Worm (Caenorhabditis elegans) whole organism, young adult: ENCODE data around the gene F45E6.1.

Experiments used
- B0336.3 ChIP-seq: fragments of 200-800 bp; sonication (Bioruptor generic); IDR thresholded peaks from 2 replicates; pipeline ENCODE4 v1.3.6; 2022; ENCODE audit warnings: missing genetic modification characterization, missing compliant biosample characterization
- F33H1.4 ChIP-seq: fragments of 200-800 bp; sonication (Bioruptor generic); IDR thresholded peaks from 2 replicates; pipeline ENCODE4 v1.3.6; 2022; ENCODE audit warnings: missing genetic modification reagents, missing genetic modification characterization, missing compliant biosample characterization
- F37B4.10 ChIP-seq: fragments of 200-800 bp; sonication (Bioruptor generic); IDR thresholded peaks from 2 replicates; pipeline ENCODE4 v1.3.6; 2022; ENCODE audit warnings: missing genetic modification characterization, missing compliant biosample characterization
- F52B5.7 ChIP-seq: sonication (generic microtip); optimal IDR thresholded peaks from 2 replicates; lab custom pipeline; 2016; ENCODE audit warnings: mild to moderate bottlenecking, missing genetic modification characterization, missing compliant biosample characterization
- F55B11.4 ChIP-seq: sonication (generic microtip); optimal IDR thresholded peaks from 2 replicates; lab custom pipeline; 2016; ENCODE audit warnings: missing compliant biosample characterization, missing genetic modification characterization, borderline replicate concordance; ENCODE audit not compliant: insufficient read depth
- K11D2.4 ChIP-seq: fragments of 200-800 bp; sonication (Bioruptor generic); IDR thresholded peaks from 2 replicates; pipeline ENCODE4 v1.3.6; 2022; ENCODE audit warnings: missing genetic modification reagents, missing genetic modification characterization, missing compliant biosample characterization
- ZK185.1 ChIP-seq: sonication (generic microtip); optimal IDR thresholded peaks from 2 replicates; lab custom pipeline; 2016; ENCODE audit warnings: mild to moderate bottlenecking, missing genetic modification characterization, missing compliant biosample characterization; ENCODE audit not compliant: poor library complexity, severe bottlenecking
- aptf-2 ChIP-seq: fragments of 200-800 bp; sonication (Bioruptor generic); conservative IDR thresholded peaks from 2 replicates; pipeline ENCODE4 v1.3.6; 2022; ENCODE audit warnings: missing genetic modification reagents, missing genetic modification characterization, missing compliant biosample characterization
- attf-3 ChIP-seq: fragments of 200-800 bp; sonication (Bioruptor generic); conservative IDR thresholded peaks from 2 replicates; pipeline ENCODE4 v1.3.6; 2022; ENCODE audit warnings: missing genetic modification reagents, missing genetic modification characterization, missing compliant biosample characterization
- attf-5 ChIP-seq: fragments of 200-800 bp; sonication (Bioruptor generic); optimal IDR thresholded peaks from 2 replicates; lab custom pipeline; 2018; ENCODE audit warnings: mild to moderate bottlenecking, missing genetic modification characterization, missing compliant biosample characterization
- cebp-1 ChIP-seq, 2 experiments: fragments of 200-800 bp in 1 of 2; sonication (Bioruptor generic) in 1 of 2; sonication (generic microtip) in 1 of 2; IDR thresholded peaks in 1 of 2; optimal IDR thresholded peaks in 1 of 2; 2 replicates each; pipeline versions ENCODE4 v1.3.6 to Lab custom; 2017 to 2022; ENCODE audit warnings: missing compliant biosample characterization in 2 of 2, missing genetic modification characterization in 2 of 2, mild to moderate bottlenecking in 1 of 2, missing genetic modification reagents in 1 of 2, moderate library complexity in 1 of 2
- cebp-2 ChIP-seq: fragments of 200-800 bp; sonication (Bioruptor generic); IDR thresholded peaks from 2 replicates; pipeline ENCODE4 v1.3.6; 2022; ENCODE audit warnings: missing genetic modification characterization, missing compliant biosample characterization
- ceh-91 ChIP-seq: fragments of 200-800 bp; sonication (Bioruptor generic); IDR thresholded peaks from 2 replicates; pipeline ENCODE4 v1.3.6; 2022; ENCODE audit warnings: missing genetic modification reagents, missing genetic modification characterization, missing compliant biosample characterization
- chd-7 ChIP-seq: sonication (generic microtip); optimal IDR thresholded peaks from 2 replicates; lab custom pipeline; 2016; ENCODE audit warnings: mild to moderate bottlenecking, missing genetic modification characterization, moderate library complexity, missing compliant biosample characterization
- die-1 ChIP-seq: sonication (generic microtip); optimal IDR thresholded peaks from 2 replicates; lab custom pipeline; 2016; ENCODE audit warnings: missing genotype, mild to moderate bottlenecking, missing genetic modification characterization, missing compliant biosample characterization
- egl-44 ChIP-seq: fragments of 200-800 bp; sonication (Bioruptor generic); IDR thresholded peaks from 2 replicates; pipeline ENCODE4 v1.3.6; 2022; ENCODE audit warnings: missing genetic modification reagents, missing genetic modification characterization, missing compliant biosample characterization
- ekl-4 ChIP-seq: fragments of 200-800 bp; sonication (Bioruptor generic); IDR thresholded peaks from 2 replicates; pipeline ENCODE4 v1.3.6; 2022; ENCODE audit warnings: missing genetic modification reagents, missing genetic modification characterization, missing compliant biosample characterization
- hlh-12 ChIP-seq: sonication (generic microtip); optimal IDR thresholded peaks from 2 replicates; lab custom pipeline; 2016; ENCODE audit warnings: missing genetic modification characterization, missing compliant biosample characterization
- hlh-26 ChIP-seq: fragments of 200-800 bp; sonication (Bioruptor generic); conservative IDR thresholded peaks from 2 replicates; pipeline ENCODE4 v1.3.6; 2022; ENCODE audit warnings: missing genetic modification reagents, missing genetic modification characterization, missing compliant biosample characterization
- hmg-20 ChIP-seq: fragments of 200-800 bp; sonication (Bioruptor generic); IDR thresholded peaks from 2 replicates; pipeline ENCODE4 v1.3.6; 2022; ENCODE audit warnings: missing genetic modification reagents, missing genetic modification characterization, missing compliant biosample characterization
- hrde-1 ChIP-seq: sonication (generic microtip); optimal IDR thresholded peaks from 2 replicates; lab custom pipeline; 2016; ENCODE audit warnings: missing genetic modification characterization, mild to moderate bottlenecking, missing compliant biosample characterization, moderate library complexity, missing genotype, missing genetic modification reagents, borderline replicate concordance
- lin-40 ChIP-seq: sonication (generic microtip); optimal IDR thresholded peaks from 2 replicates; lab custom pipeline; 2016; ENCODE audit warnings: missing genetic modification characterization, mild to moderate bottlenecking, missing compliant biosample characterization, missing genotype, missing genetic modification reagents
- madf-10 ChIP-seq: sonication (generic microtip); optimal IDR thresholded peaks from 2 replicates; lab custom pipeline; 2016; ENCODE audit warnings: mild to moderate bottlenecking, missing genetic modification characterization, missing compliant biosample characterization
- madf-8 ChIP-seq: fragments of 200-800 bp; sonication (Bioruptor generic); conservative IDR thresholded peaks from 2 replicates; pipeline ENCODE4 v1.3.6; 2022; ENCODE audit warnings: missing genetic modification reagents, missing genetic modification characterization, missing compliant biosample characterization
- mes-4 ChIP-seq: sonication (generic microtip); optimal IDR thresholded peaks from 2 replicates; lab custom pipeline; 2016; ENCODE audit warnings: missing genotype, missing genetic modification characterization, missing compliant biosample characterization
- nhr-80 ChIP-seq: sonication (generic microtip); optimal IDR thresholded peaks from 2 replicates; lab custom pipeline; 2016; ENCODE audit warnings: missing genetic modification characterization, missing compliant biosample characterization
- pha-4 ChIP-seq: fragments of 150-350 bp; sonication (generic microtip); optimal IDR thresholded peaks from 2 replicates; lab custom pipeline; 2014; ENCODE audit warnings: missing biosample characterization, missing genetic modification reagents, missing genetic modification characterization
- snpc-1.3 ChIP-seq: sonication (generic microtip); optimal IDR thresholded peaks from 2 replicates; lab custom pipeline; 2017; ENCODE audit warnings: missing genetic modification characterization, mild to moderate bottlenecking, missing compliant biosample characterization, antibody characterized with exemption, moderate library complexity, missing genotype, missing genetic modification reagents; ENCODE audit not compliant: insufficient read depth
- unc-130 ChIP-seq: sonication (generic microtip); optimal IDR thresholded peaks from 2 replicates; lab custom pipeline; 2016; ENCODE audit warnings: missing genetic modification reagents, missing genetic modification characterization, missing compliant biosample characterization
- xnd-1 ChIP-seq: sonication (generic microtip); optimal IDR thresholded peaks from 2 replicates; lab custom pipeline; 2016; ENCODE audit warnings: missing genotype, missing genetic modification reagents, missing genetic modification characterization, missing compliant biosample characterization
- zfh-2 ChIP-seq: fragments of 200-800 bp; sonication (Bioruptor generic); conservative IDR thresholded peaks from 2 replicates; pipeline ENCODE4 v1.3.6; 2022; ENCODE audit warnings: missing genetic modification reagents, missing genetic modification characterization, missing compliant biosample characterization
- ztf-22 ChIP-seq: fragments of 200-800 bp; sonication (Bioruptor generic); optimal IDR thresholded peaks from 2 replicates; lab custom pipeline; 2018; ENCODE audit warnings: mild to moderate bottlenecking, missing genetic modification characterization, moderate library complexity, missing compliant biosample characterization
- ztf-25 ChIP-seq: fragments of 200-800 bp; sonication (Bioruptor generic); IDR thresholded peaks from 2 replicates; pipeline ENCODE4 v1.3.6; 2022; ENCODE audit warnings: missing genetic modification reagents, missing genetic modification characterization, missing compliant biosample characterization
- ztf-26 ChIP-seq: sonication (generic microtip); optimal IDR thresholded peaks from 2 replicates; lab custom pipeline; 2017; ENCODE audit warnings: missing genetic modification characterization, missing compliant biosample characterization
- ztf-28 ChIP-seq: fragments of 200-800 bp; sonication (Bioruptor generic); IDR thresholded peaks from 2 replicates; pipeline ENCODE4 v1.3.6; 2022; ENCODE audit warnings: missing genetic modification reagents, missing genetic modification characterization, missing compliant biosample characterization

The F45E6.1 gene

ce11 chrX:12439998-12440722, 37.1 kb downstream of the F45E6.1 start:
- no peak for TF ChIP-seq chd-7
- no peak for TF ChIP-seq egl-44 (GFP tag; lab: Robert Waterston, UW)
- TF ChIP-seq hlh-12 (tag; lab: Kevin White, UChicago), result no peak
- no peak for TF ChIP-seq die-1 (tag; lab: Kevin White, UChicago)
- no peak for TF ChIP-seq madf-10 (tag; lab: Kevin White, UChicago)
- TF ChIP-seq ztf-26 (tag; lab: Kevin White, UChicago), result no peak
- no peak for TF ChIP-seq nhr-80 (tag; lab: Kevin White, UChicago)
- TF ChIP-seq B0336.3 (GFP tag; lab: Robert Waterston, UW), result no peak
- TF ChIP-seq ceh-91, result no peak
- no peak for TF ChIP-seq attf-5 (GFP tag; lab: Kevin White, UChicago)
- no peak for TF ChIP-seq ztf-25 (GFP tag; lab: Robert Waterston, UW)
- no peak for TF ChIP-seq ztf-28 (GFP tag; lab: Robert Waterston, UW)
- no peak for TF ChIP-seq unc-130 (GFP tag; lab: Kevin White, UChicago)
- TF ChIP-seq attf-3 (GFP tag; lab: Robert Waterston, UW), result no peak
- no peak for TF ChIP-seq K11D2.4
- no peak for TF ChIP-seq lin-40 (tag; lab: Kevin White, UChicago)
- no peak for TF ChIP-seq cebp-1 (GFP tag; IDR thresholded peaks at IDR 0.05; lab: Robert Waterston, UW)
- TF ChIP-seq cebp-1 (tag; optimal IDR thresholded peaks at IDR 0.05; lab: Kevin White, UChicago), result peak; percentile 9
- TF ChIP-seq hrde-1 (tag; lab: Kevin White, UChicago), result no peak
- TF ChIP-seq zfh-2 (GFP tag; lab: Robert Waterston, UW), result peak; percentile 85
- 0 out of 2 replicates have a peak, but pooled peaks have one; percentile 6 for TF ChIP-seq cebp-2
- no peak for TF ChIP-seq mes-4 (tag; lab: Kevin White, UChicago)

DNA sequence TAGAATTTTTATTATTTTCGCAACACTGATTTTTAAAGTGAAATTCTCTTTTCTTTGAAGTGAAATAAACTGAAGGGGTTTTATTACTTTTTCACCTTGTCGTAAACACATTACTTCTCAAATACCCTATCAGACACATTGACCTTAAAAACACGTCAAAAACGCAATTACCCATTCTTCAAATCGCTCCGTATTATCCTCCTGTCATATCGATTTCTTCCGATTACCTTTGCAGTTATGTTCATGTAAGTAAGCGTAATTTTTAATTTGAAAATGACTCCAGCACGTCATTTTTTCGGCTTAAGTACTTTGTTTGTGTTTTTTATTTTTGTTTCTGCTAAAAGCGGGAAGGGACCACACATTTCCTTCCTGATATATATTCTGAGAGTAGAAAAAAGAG, 39.0 kb downstream of the F45E6.1 start:
- TF ChIP-seq F37B4.10 (no peak), xnd-1 (tag; lab: Kevin White, UChicago) (no peak), ekl-4 (no peak), F52B5.7 (tag; lab: Kevin White, UChicago) (no peak), ztf-22 (GFP tag; lab: Kevin White, UChicago) (no peak), F55B11.4 (tag; lab: Kevin White, UChicago) (no peak), hlh-12 (tag; lab: Kevin White, UChicago) (no peak), madf-8 (GFP tag; lab: Robert Waterston, UW) (no peak), F33H1.4 (GFP tag; lab: Robert Waterston, UW) (no peak), snpc-1.3 (tag; lab: Kevin White, UChicago) (no peak), aptf-2 (GFP tag; lab: Robert Waterston, UW) (no peak), hlh-26 (GFP tag; lab: Robert Waterston, UW) (no peak), pha-4 (tag; lab: Kevin White, UChicago) (no peak), hmg-20 (no peak), ZK185.1 (tag; lab: Kevin White, UChicago) (no peak), cebp-1 (GFP tag; IDR thresholded peaks at IDR 0.05; lab: Robert Waterston, UW) (no peak), cebp-1 (tag; optimal IDR thresholded peaks at IDR 0.05; lab: Kevin White, UChicago) (no peak), attf-5 (GFP tag; lab: Kevin White, UChicago) (no peak)
- TF ChIP-seq, all 124 proteins: peak for 0
